Worm (Caenorhabditis elegans): ENCODE measurements around the gene Y51H4A.13.

- TF ChIP-seq nhr-76 (tag; optimal IDR thresholded peaks at IDR 0.05) = no peak
- no peak for TF ChIP-seq lin-13 (GFP tag; optimal IDR thresholded peaks at IDR 0.05)
- TF ChIP-seq unc-62 (GFP tag; optimal IDR thresholded peaks at IDR 0.05) = no peak
- no peak for TF ChIP-seq ztf-11 (tag; optimal IDR thresholded peaks at IDR 0.05)
- TF ChIP-seq dpl-1 (GFP tag; optimal IDR thresholded peaks at IDR 0.05) = no peak
- TF ChIP-seq sox-4 (tag; optimal IDR thresholded peaks at IDR 0.05) = no peak
- TF ChIP-seq ces-1 (GFP tag; optimal IDR thresholded peaks at IDR 0.05) = no peak
- TF ChIP-seq nhr-77 (tag; optimal IDR thresholded peaks at IDR 0.05) = no peak
- TF ChIP-seq fos-1 (tag; optimal IDR thresholded peaks at IDR 0.05) = no peak
- TF ChIP-seq nhr-237 (tag; optimal IDR thresholded peaks at IDR 0.05) = no peak
Observed at ce11 chrIV:16627676-16628075, 18.5 kb downstream of the Y51H4A.13 start, which contains the start of gene fipr-28.
